Worm (Caenorhabditis elegans): ENCODE results near the gene del-2.

ce11 chrIV:9690644-9691043 is 48.8 kb upstream of the del-2 start, which contains the start of gene sdz-36:
- TF ChIP-seq dmd-4 (tag; optimal IDR thresholded peaks at IDR 0.05; ENCODE audit: borderline replicate concordance) = no peak
- no peak for TF ChIP-seq ceh-34 (tag; optimal IDR thresholded peaks at IDR 0.05)
- no peak for TF ChIP-seq ceh-18 (tag; optimal IDR thresholded peaks at IDR 0.05)
